Worm (Caenorhabditis elegans) whole organism, L4/young adult: ENCODE data around the gene T28A8.3.

Experiments
- W03F9.2 ChIP-seq: fragments of 150-350 bp; optimal IDR thresholded peaks from 2 replicates; lab custom pipeline; 2014; ENCODE audit warnings: missing biosample characterization, missing genetic modification characterization
- him-1 ChIP-seq: sonication (generic microtip); optimal IDR thresholded peaks from 2 replicates; lab custom pipeline; 2016; ENCODE audit warnings: missing genotype, missing genetic modification reagents, missing genetic modification characterization, missing compliant biosample characterization

ce11 chrIII:13549960-13550359, 44.1 kb downstream of the T28A8.3 start:
- TF ChIP-seq him-1 (tag; lab: Kevin White, UChicago) (no peak), W03F9.2 (tag; lab: Kevin White, UChicago) (no peak)
